Worm (Caenorhabditis elegans): ENCODE data around the gene R05H5.7.

DNA sequence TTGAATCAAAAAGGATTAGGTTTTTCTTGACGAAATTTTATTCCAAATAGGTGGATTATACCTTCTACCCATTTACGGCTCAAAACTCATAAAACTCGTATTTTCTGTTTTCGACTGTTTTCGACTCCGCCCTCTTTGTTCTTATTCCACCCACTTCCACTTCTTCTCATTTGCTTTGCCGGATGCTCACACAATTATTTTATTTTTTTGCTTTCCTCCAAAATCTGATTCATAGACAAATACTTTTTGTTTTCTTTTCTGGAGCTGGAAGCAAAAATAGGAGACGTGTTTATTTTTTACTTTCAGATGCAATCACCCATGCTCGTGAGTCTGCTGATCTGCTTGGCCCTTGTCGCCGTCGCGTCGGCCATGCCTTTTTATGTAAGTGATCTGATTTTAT, 37.2 kb upstream of the R05H5.7 start, which contains the start of gene nlp-63:
- TF ChIP-seq dao-5 (tag; optimal IDR thresholded peaks at IDR 0.05) (no peak), W03F9.2 (tag; optimal IDR thresholded peaks at IDR 0.05) (no peak)
